Worm (Caenorhabditis elegans): ENCODE results near the gene F10D2.10.

- TF ChIP-seq flt-1 (GFP tag; IDR thresholded peaks at IDR 0.05): 0 out of 2 replicates have a peak, but pooled peaks have one; percentile 12
- TF ChIP-seq tra-4 (tag; optimal IDR thresholded peaks at IDR 0.05): no peak
- TF ChIP-seq ets-7 (tag; optimal IDR thresholded peaks at IDR 0.05): no peak
- no peak for TF ChIP-seq ama-1 (optimal IDR thresholded peaks at IDR 0.05)
- TF ChIP-seq hmg-4 (GFP tag; optimal IDR thresholded peaks at IDR 0.05): peak; percentile 19
- no peak for TF ChIP-seq tbx-37 (GFP tag; conservative IDR thresholded peaks at IDR 0.05)
- no peak for TF ChIP-seq B0310.2 (tag; optimal IDR thresholded peaks at IDR 0.05)
- TF ChIP-seq sea-1 (GFP tag; conservative IDR thresholded peaks at IDR 0.05): no peak
These were observed 40.6 kb upstream of the F10D2.10 start, which contains the start of gene F09G2.2 for ce11 chrV:7196498-7196966.

Measured in whole organism, early embryonic.